Worm (Caenorhabditis elegans) whole organism, L4 larva: Measurements from ENCODE around the gene str-187.

Source experiments
- F26F4.8 ChIP-seq: fragments of 200-800 bp; sonication (Bioruptor generic); conservative IDR thresholded peaks from 2 replicates; pipeline ENCODE4 v1.3.6; 2022; ENCODE audit warnings: missing genetic modification characterization, missing compliant biosample characterization
- Y75B8A.6 ChIP-seq: fragments of 200-800 bp; sonication (Bioruptor generic); IDR thresholded peaks from 2 replicates; pipeline ENCODE4 v1.3.6; 2022; ENCODE audit warnings: missing genetic modification reagents, missing genetic modification characterization, missing compliant biosample characterization
- ctbp-1 ChIP-seq: fragments of 200-800 bp; sonication (Bioruptor generic); IDR thresholded peaks from 2 replicates; pipeline ENCODE4 v1.3.6; 2022; ENCODE audit warnings: missing genetic modification reagents, missing genetic modification characterization, missing compliant biosample characterization
- nhr-11 ChIP-seq: fragments of 150-350 bp; optimal IDR thresholded peaks from 2 replicates; lab custom pipeline; 2014; ENCODE audit warnings: missing biosample characterization, missing genetic modification characterization
- snpc-1.2 ChIP-seq: fragments of 200-800 bp; sonication (Bioruptor generic); IDR thresholded peaks from 2 replicates; pipeline ENCODE4 v1.3.6; 2022; ENCODE audit warnings: missing genetic modification reagents, missing genetic modification characterization, missing compliant biosample characterization
- snpc-4 ChIP-seq: fragments of 150-350 bp; optimal IDR thresholded peaks from 2 replicates; lab custom pipeline; 2014; ENCODE audit warnings: missing biosample characterization, missing genetic modification characterization
- zag-1 ChIP-seq: fragments of 150-350 bp; optimal IDR thresholded peaks from 2 replicates; lab custom pipeline; 2014; ENCODE audit warnings: missing biosample characterization, missing genetic modification characterization

DNA sequence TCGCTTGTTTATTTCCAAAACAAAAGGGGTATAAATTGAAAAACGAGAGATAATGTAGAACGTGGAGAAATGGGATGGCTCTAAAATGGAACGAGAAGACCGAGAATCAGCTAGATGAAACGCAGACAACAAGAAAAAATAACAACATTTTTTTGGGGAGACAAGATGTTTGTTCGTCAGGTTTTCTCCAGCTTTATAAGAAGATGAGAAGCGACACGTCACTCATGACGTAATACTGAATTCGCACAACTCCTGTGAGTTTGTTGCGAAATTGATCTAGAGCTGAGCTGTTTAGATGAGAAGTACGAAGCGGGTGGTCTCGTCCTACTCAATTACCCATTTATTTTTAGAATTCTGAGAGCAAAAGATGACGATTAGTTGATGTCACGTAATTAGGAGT is 19.9 kb downstream of the str-187 start:
- 0 out of 2 replicates have a peak, but pooled peaks have one; percentile 20 for TF ChIP-seq Y75B8A.6
- peak; percentile 63; the same call in 1 of the 2 replicates for TF ChIP-seq ctbp-1 (GFP tag; lab: Robert Waterston, UW)
- TF ChIP-seq snpc-1.2 (GFP tag; lab: Robert Waterston, UW), result 0 out of 2 replicates have a peak, but pooled peaks have one; percentile 34
- TF ChIP-seq F26F4.8 (GFP tag; lab: Robert Waterston, UW), result no peak
- TF ChIP-seq zag-1 (tag; lab: Kevin White, UChicago), result no peak
- TF ChIP-seq snpc-4 (tag; lab: Kevin White, UChicago), result no peak
- no peak for TF ChIP-seq nhr-11 (tag; lab: Kevin White, UChicago)
